Worm (Caenorhabditis elegans) whole organism, L1 larva: ENCODE measurements around the gene Y32H12A.1.

Source experiments
- C04F5.9 ChIP-seq: sonication (generic microtip); optimal IDR thresholded peaks from 2 replicates; lab custom pipeline; 2016; ENCODE audit warnings: missing genetic modification characterization, missing compliant biosample characterization
- egl-27 ChIP-seq, 2 experiments: fragments of 150-350 bp in 1 of 2; sonication (generic microtip); optimal IDR thresholded peaks; 3 replicates each; lab custom pipeline; 2017 to 2018; ENCODE audit warnings: missing biosample characterization in 2 of 2, missing genetic modification characterization in 2 of 2, missing genetic modification reagents in 2 of 2
- jun-1 ChIP-seq: fragments of 150-350 bp; optimal IDR thresholded peaks from 2 replicates; lab custom pipeline; 2014; ENCODE audit warnings: missing biosample characterization, missing genetic modification reagents, missing genetic modification characterization
- lin-15B ChIP-seq: fragments of 150-350 bp; sonication (generic microtip); optimal IDR thresholded peaks from 3 replicates; lab custom pipeline; 2014; ENCODE audit warnings: missing biosample characterization, missing genetic modification characterization
- mdl-1 ChIP-seq, 2 experiments: fragments of 150-350 bp; optimal IDR thresholded peaks; 2 replicates each; lab custom pipeline; 2014 to 2017; ENCODE audit warnings: missing biosample characterization in 2 of 2, missing genetic modification characterization in 2 of 2, inconsistent platforms in 1 of 2
- nhr-28 ChIP-seq: fragments of 150-350 bp; optimal IDR thresholded peaks from 2 replicates; lab custom pipeline; 2014; ENCODE audit warnings: missing biosample characterization, missing genetic modification characterization
- nhr-76 ChIP-seq: sonication (generic microtip); optimal IDR thresholded peaks from 2 replicates; lab custom pipeline; 2017; ENCODE audit warnings: missing biosample characterization, missing genetic modification characterization
- pag-3 ChIP-seq: sonication (generic microtip); optimal IDR thresholded peaks from 2 replicates; lab custom pipeline; 2017; ENCODE audit warnings: missing genetic modification characterization, mild to moderate bottlenecking, missing compliant biosample characterization, antibody characterized with exemption, borderline replicate concordance; ENCODE audit not compliant: insufficient read depth
- skn-1 ChIP-seq: fragments of 150-350 bp; optimal IDR thresholded peaks from 2 replicates; lab custom pipeline; 2014; ENCODE audit warnings: missing biosample characterization, missing genetic modification characterization
- sup-37 ChIP-seq: fragments of 200-800 bp; sonication (Bioruptor generic); optimal IDR thresholded peaks from 2 replicates; lab custom pipeline; 2018; ENCODE audit warnings: mild to moderate bottlenecking, missing genetic modification characterization, missing compliant biosample characterization
- unc-98 ChIP-seq: fragments of 200-800 bp; sonication (Bioruptor generic); IDR thresholded peaks from 2 replicates; pipeline ENCODE4 v1.3.6; 2022; ENCODE audit warnings: missing genetic modification characterization, missing compliant biosample characterization
- zag-1 ChIP-seq: fragments of 150-350 bp; optimal IDR thresholded peaks from 2 replicates; lab custom pipeline; 2014; ENCODE audit warnings: missing biosample characterization, missing genetic modification characterization
- ztf-11 ChIP-seq, 2 experiments: sonication (generic microtip); optimal IDR thresholded peaks; 2 replicates each; lab custom pipeline; 2016 to 2017; ENCODE audit warnings: missing genetic modification characterization in 2 of 2, missing biosample characterization in 1 of 2, missing compliant biosample characterization in 1 of 2

- no peak for TF ChIP-seq egl-27 (tag; optimal IDR thresholded peaks at IDR 0.05; lab: Kevin White, UChicago)
- no peak for TF ChIP-seq jun-1 (tag; lab: Kevin White, UChicago)
- TF ChIP-seq ztf-11 (tag; optimal IDR thresholded peaks at IDR 0.05; lab: Kevin White, UChicago): no peak
- TF ChIP-seq nhr-76 (tag; lab: Kevin White, UChicago): no peak
- TF ChIP-seq lin-15B (tag; lab: Kevin White, UChicago): no peak
- no peak for TF ChIP-seq skn-1 (tag; lab: Kevin White, UChicago)
- TF ChIP-seq pag-3 (tag; lab: Kevin White, UChicago): no peak
- TF ChIP-seq sup-37: no peak
- TF ChIP-seq C04F5.9 (tag; lab: Kevin White, UChicago): no peak
- TF ChIP-seq unc-98 (GFP tag; lab: Robert Waterston, UW): no peak
- TF ChIP-seq nhr-28 (tag; lab: Kevin White, UChicago): no peak
- no peak for TF ChIP-seq zag-1 (tag; lab: Kevin White, UChicago)
- no peak for TF ChIP-seq mdl-1 (tag; optimal IDR thresholded peaks at IDR 0.05; lab: Kevin White, UChicago)
These were observed 35.7 kb upstream of the Y32H12A.1 start, which contains the start of gene sorf-2 for ce11 chrIII:5326323-5326722.
